Worm (Caenorhabditis elegans) whole organism, late embryonic: ENCODE measurements around the gene R12B2.8.

Source experiments
- C08G9.2 ChIP-seq: sonication (generic microtip); optimal IDR thresholded peaks from 2 replicates; lab custom pipeline; 2016; ENCODE audit warnings: mild to moderate bottlenecking, missing genetic modification characterization, moderate library complexity, missing compliant biosample characterization
- F13H6.1 ChIP-seq: sonication (generic microtip); optimal IDR thresholded peaks from 2 replicates; lab custom pipeline; 2016; ENCODE audit warnings: missing genetic modification characterization, missing compliant biosample characterization
- T23F11.4 ChIP-seq: fragments of 200-800 bp; sonication (Bioruptor generic); optimal IDR thresholded peaks from 2 replicates; lab custom pipeline; 2018; ENCODE audit warnings: mild to moderate bottlenecking, missing genetic modification characterization, missing compliant biosample characterization
- Y22D7AL.16 ChIP-seq: sonication (generic microtip); optimal IDR thresholded peaks from 2 replicates; lab custom pipeline; 2016; ENCODE audit warnings: missing genetic modification characterization, missing compliant biosample characterization
- ama-1 ChIP-seq: fragments of 150-350 bp; optimal IDR thresholded peaks from 2 replicates; lab custom pipeline; 2014
- ceh-18 ChIP-seq: sonication (generic microtip); optimal IDR thresholded peaks from 2 replicates; lab custom pipeline; 2016; ENCODE audit warnings: missing genetic modification characterization, missing compliant biosample characterization
- ceh-19 ChIP-seq: fragments of 200-800 bp; sonication (Bioruptor generic); optimal IDR thresholded peaks from 2 replicates; lab custom pipeline; 2018; ENCODE audit warnings: mild to moderate bottlenecking, missing genetic modification characterization, missing compliant biosample characterization
- ceh-30 ChIP-seq: fragments of 150-350 bp; optimal IDR thresholded peaks from 2 replicates; lab custom pipeline; 2014; ENCODE audit warnings: missing biosample characterization, missing genetic modification characterization
- ceh-31 ChIP-seq: sonication (generic microtip); optimal IDR thresholded peaks from 2 replicates; lab custom pipeline; 2016; ENCODE audit warnings: missing genetic modification characterization, missing compliant biosample characterization
- ceh-34 ChIP-seq: sonication (generic microtip); optimal IDR thresholded peaks from 2 replicates; lab custom pipeline; 2016; ENCODE audit warnings: mild to moderate bottlenecking, missing genetic modification characterization, missing compliant biosample characterization
- ceh-6 ChIP-seq: fragments of 200-800 bp; sonication (Bioruptor generic); optimal IDR thresholded peaks from 2 replicates; lab custom pipeline; 2018; ENCODE audit warnings: mild to moderate bottlenecking, missing genetic modification characterization, missing compliant biosample characterization
- ceh-9 ChIP-seq: sonication (generic microtip); optimal IDR thresholded peaks from 2 replicates; lab custom pipeline; 2016; ENCODE audit warnings: mild to moderate bottlenecking, missing genetic modification characterization, inconsistent platforms, missing compliant biosample characterization
- dmd-4 ChIP-seq: sonication (generic microtip); optimal IDR thresholded peaks from 2 replicates; lab custom pipeline; 2016; ENCODE audit warnings: borderline replicate concordance, missing genetic modification characterization, missing compliant biosample characterization
- dve-1 ChIP-seq: sonication (generic microtip); optimal IDR thresholded peaks from 2 replicates; lab custom pipeline; 2017; ENCODE audit warnings: antibody characterized with exemption, mild to moderate bottlenecking, missing genetic modification characterization, missing compliant biosample characterization
- elt-2 ChIP-seq: sonication (generic microtip); optimal IDR thresholded peaks from 2 replicates; lab custom pipeline; 2016; ENCODE audit warnings: missing genetic modification reagents, missing genetic modification characterization, missing compliant biosample characterization
- elt-4 ChIP-seq: sonication (generic microtip); optimal IDR thresholded peaks from 2 replicates; lab custom pipeline; 2016; ENCODE audit warnings: missing genetic modification characterization, missing compliant biosample characterization
- ets-4 ChIP-seq: sonication (generic microtip); optimal IDR thresholded peaks from 2 replicates; lab custom pipeline; 2016; ENCODE audit warnings: missing genetic modification characterization, missing compliant biosample characterization
- eyg-1 ChIP-seq: sonication (generic microtip); optimal IDR thresholded peaks from 2 replicates; lab custom pipeline; 2016; ENCODE audit warnings: missing genotype, missing genetic modification characterization, missing compliant biosample characterization
- fax-1 ChIP-seq: sonication (generic microtip); optimal IDR thresholded peaks from 2 replicates; lab custom pipeline; 2016; ENCODE audit warnings: missing genotype, missing genetic modification characterization, missing compliant biosample characterization
- fkh-6 ChIP-seq: sonication (generic microtip); optimal IDR thresholded peaks from 2 replicates; lab custom pipeline; 2016; ENCODE audit warnings: missing genetic modification characterization, missing compliant biosample characterization
- hlh-13 ChIP-seq: fragments of 200-800 bp; sonication (Bioruptor generic); optimal IDR thresholded peaks from 2 replicates; lab custom pipeline; 2018; ENCODE audit warnings: mild to moderate bottlenecking, missing genetic modification characterization, missing compliant biosample characterization
- hlh-15 ChIP-seq: sonication (generic microtip); optimal IDR thresholded peaks from 2 replicates; lab custom pipeline; 2016; ENCODE audit warnings: missing genetic modification characterization, missing compliant biosample characterization
- hlh-30 ChIP-seq: sonication (generic microtip); optimal IDR thresholded peaks from 2 replicates; lab custom pipeline; 2017; ENCODE audit warnings: antibody characterized with exemption, missing genetic modification characterization, missing compliant biosample characterization; ENCODE audit not compliant: insufficient read depth
- hlh-6 ChIP-seq: sonication (generic microtip); optimal IDR thresholded peaks from 2 replicates; lab custom pipeline; 2016; ENCODE audit warnings: missing genotype, missing genetic modification characterization, missing compliant biosample characterization
- hlh-8 ChIP-seq: sonication (generic microtip); optimal IDR thresholded peaks from 2 replicates; lab custom pipeline; 2016; ENCODE audit warnings: missing genotype, missing genetic modification characterization, missing compliant biosample characterization
- lin-11 ChIP-seq: fragments of 200-800 bp; sonication (Bioruptor generic); optimal IDR thresholded peaks from 2 replicates; lab custom pipeline; 2018; ENCODE audit warnings: mild to moderate bottlenecking, missing genetic modification characterization, missing compliant biosample characterization
- madf-2 ChIP-seq: sonication (generic microtip); optimal IDR thresholded peaks from 2 replicates; lab custom pipeline; 2017; ENCODE audit warnings: missing genetic modification characterization, missing compliant biosample characterization
- npax-4 ChIP-seq: sonication (generic microtip); optimal IDR thresholded peaks from 2 replicates; lab custom pipeline; 2016; ENCODE audit warnings: missing genetic modification characterization, missing compliant biosample characterization
- pat-9 ChIP-seq: fragments of 200-800 bp; sonication (Bioruptor generic); optimal IDR thresholded peaks from 2 replicates; lab custom pipeline; 2018; ENCODE audit warnings: mild to moderate bottlenecking, missing genetic modification characterization, moderate library complexity, missing compliant biosample characterization
- pha-4 ChIP-seq: fragments of 150-350 bp; optimal IDR thresholded peaks from 2 replicates; lab custom pipeline; 2018; ENCODE audit warnings: missing biosample characterization, missing genetic modification reagents, missing genetic modification characterization
- ref-2 ChIP-seq: sonication (generic microtip); optimal IDR thresholded peaks from 2 replicates; lab custom pipeline; 2016; ENCODE audit warnings: missing genetic modification characterization, missing compliant biosample characterization
- rnt-1 ChIP-seq: sonication (generic microtip); optimal IDR thresholded peaks from 2 replicates; lab custom pipeline; 2016; ENCODE audit warnings: missing genetic modification characterization, missing compliant biosample characterization
- sdc-2 ChIP-seq: sonication (generic microtip); optimal IDR thresholded peaks from 2 replicates; lab custom pipeline; 2016; ENCODE audit warnings: missing genotype, missing genetic modification characterization, missing compliant biosample characterization
- tbx-2 ChIP-seq: sonication (generic microtip); optimal IDR thresholded peaks from 2 replicates; lab custom pipeline; 2016; ENCODE audit warnings: missing genetic modification characterization, missing compliant biosample characterization
- ttx-3 ChIP-seq: sonication (generic microtip); optimal IDR thresholded peaks from 2 replicates; lab custom pipeline; 2016; ENCODE audit warnings: missing genetic modification reagents, missing genetic modification characterization, missing compliant biosample characterization
- unc-55 ChIP-seq: sonication (generic microtip); optimal IDR thresholded peaks from 2 replicates; lab custom pipeline; 2017; ENCODE audit warnings: missing biosample characterization, missing genetic modification reagents, missing genetic modification characterization
- zip-5 ChIP-seq: sonication (generic microtip); optimal IDR thresholded peaks from 2 replicates; lab custom pipeline; 2016; ENCODE audit warnings: missing genetic modification characterization, missing compliant biosample characterization

Gene R12B2.8

ce11 chrIII:5872288-5872687, 48.6 kb downstream of the R12B2.8 start:
- TF ChIP-seq ceh-31 (tag; lab: Kevin White, UChicago) (no peak), hlh-8 (tag; lab: Kevin White, UChicago) (peak; percentile 36), fax-1 (tag; lab: Kevin White, UChicago) (no peak), pha-4 (no peak), hlh-13 (GFP tag; lab: Kevin White, UChicago) (no peak), sdc-2 (no peak), ceh-30 (no peak), ceh-9 (tag; lab: Kevin White, UChicago) (no peak)

- TF ChIP-seq ceh-18 (tag; lab: Kevin White, UChicago) (no peak), unc-55 (GFP tag; lab: Kevin White, UChicago) (peak; percentile 59)
Measured at ce11 chrIII:5874263-5874662, 50.5 kb downstream of the R12B2.8 start.

ce11 chrIII:5874664-5875417, 51.1 kb downstream of the R12B2.8 start:
- TF ChIP-seq elt-2: no peak
- TF ChIP-seq ceh-34 (tag; lab: Kevin White, UChicago): no peak
- TF ChIP-seq dve-1 (tag; lab: Kevin White, UChicago): no peak
- no peak for TF ChIP-seq ets-4 (tag; lab: Kevin White, UChicago)
- no peak for TF ChIP-seq elt-4
- TF ChIP-seq ref-2 (tag; lab: Kevin White, UChicago): no peak
- TF ChIP-seq hlh-15 (tag; lab: Kevin White, UChicago): no peak
- TF ChIP-seq dmd-4 (tag; lab: Kevin White, UChicago): no peak
- no peak for TF ChIP-seq ama-1 (lab: Kevin White, UChicago)
- no peak for TF ChIP-seq fkh-6 (tag; lab: Kevin White, UChicago)
- TF ChIP-seq T23F11.4 (GFP tag; lab: Kevin White, UChicago): no peak
- no peak for TF ChIP-seq tbx-2 (tag; lab: Kevin White, UChicago)
- TF ChIP-seq ceh-31 (tag; lab: Kevin White, UChicago): no peak
- no peak for TF ChIP-seq ceh-19 (GFP tag; lab: Kevin White, UChicago)
- no peak for TF ChIP-seq ttx-3 (tag; lab: Kevin White, UChicago)
- no peak for TF ChIP-seq sdc-2
- no peak for TF ChIP-seq hlh-30 (tag; lab: Kevin White, UChicago)
- TF ChIP-seq npax-4 (tag; lab: Kevin White, UChicago): no peak
- TF ChIP-seq madf-2 (tag; lab: Kevin White, UChicago): no peak
- TF ChIP-seq, all 69 proteins: peak for 0

- TF ChIP-seq tbx-2 (tag; lab: Kevin White, UChicago) (no peak), elt-4 (no peak), eyg-1 (no peak), ceh-30 (no peak), lin-11 (no peak), T23F11.4 (GFP tag; lab: Kevin White, UChicago) (no peak), rnt-1 (tag; lab: Kevin White, UChicago) (no peak), C08G9.2 (tag; lab: Kevin White, UChicago) (no peak), hlh-6 (no peak), ceh-6 (GFP tag; lab: Kevin White, UChicago) (no peak), ceh-34 (tag; lab: Kevin White, UChicago) (no peak), pat-9 (no peak), Y22D7AL.16 (tag; lab: Kevin White, UChicago) (no peak), ceh-31 (tag; lab: Kevin White, UChicago) (no peak), unc-55 (GFP tag; lab: Kevin White, UChicago) (no peak), ceh-9 (tag; lab: Kevin White, UChicago) (no peak), npax-4 (tag; lab: Kevin White, UChicago) (no peak), F13H6.1 (no peak), ttx-3 (tag; lab: Kevin White, UChicago) (no peak), zip-5 (tag; lab: Kevin White, UChicago) (no peak)
Measured at ce11 chrIII:5875418-5875702, 51.6 kb downstream of the R12B2.8 start.
